Worm (Caenorhabditis elegans) whole organism, L1 larva: Measurements from ENCODE around the gene rpm-1.

Source experiments
- efl-1 ChIP-seq, 4 experiments: fragments of 150-350 bp; optimal IDR thresholded peaks in 3 of 4; peaks in 1 of 4; 1 replicate in 1 of 4; 2 replicates in 3 of 4; lab custom pipeline; 2014; ENCODE audit warnings: missing biosample characterization in 2 of 4, missing genetic modification characterization in 2 of 4, missing genetic modification reagents in 2 of 4
- egl-27 ChIP-seq, 2 experiments: fragments of 150-350 bp in 1 of 2; sonication (generic microtip); optimal IDR thresholded peaks; 3 replicates each; lab custom pipeline; 2017 to 2018; ENCODE audit warnings: missing biosample characterization in 2 of 2, missing genetic modification characterization in 2 of 2, missing genetic modification reagents in 2 of 2
- jun-1 ChIP-seq: fragments of 150-350 bp; optimal IDR thresholded peaks from 2 replicates; lab custom pipeline; 2014; ENCODE audit warnings: missing biosample characterization, missing genetic modification reagents, missing genetic modification characterization
- lin-39 ChIP-seq: fragments of 150-350 bp; optimal IDR thresholded peaks from 2 replicates; lab custom pipeline; 2014; ENCODE audit warnings: missing biosample characterization, missing genetic modification reagents, missing genetic modification characterization
- pqm-1 ChIP-seq: sonication (generic microtip); optimal IDR thresholded peaks from 3 replicates; lab custom pipeline; 2017; ENCODE audit warnings: missing biosample characterization, missing genetic modification characterization

- TF ChIP-seq egl-27 (tag; optimal IDR thresholded peaks at IDR 0.05; lab: Kevin White, UChicago) (no peak), lin-39 (tag; lab: Kevin White, UChicago) (no peak), pqm-1 (tag; lab: Kevin White, UChicago) (no peak), efl-1 (optimal IDR thresholded peaks at IDR 0.05; lab: Kevin White, UChicago) (no peak), efl-1 (GFP tag; optimal IDR thresholded peaks at IDR 0.05 in 1 of 2; lab: Kevin White, UChicago) (no peak), jun-1 (tag; lab: Kevin White, UChicago) (no peak)
These were observed 20.4 kb downstream of the rpm-1 start for ce11 chrV:8799293-8799812.
